Worm (Caenorhabditis elegans) whole organism, midembryonic: ENCODE results near the gene srh-47.

ENCODE experiments used
- T22C8.4 ChIP-seq: fragments of 200-800 bp; sonication (Bioruptor generic); IDR thresholded peaks from 2 replicates; pipeline ENCODE4 v1.3.6; 2022; ENCODE audit warnings: missing genetic modification characterization, missing compliant biosample characterization
- flt-1 ChIP-seq: fragments of 200-800 bp; sonication (Bioruptor generic); IDR thresholded peaks from 2 replicates; pipeline ENCODE4 v1.3.6; 2022; ENCODE audit warnings: missing genetic modification characterization, missing compliant biosample characterization
- ztf-29 ChIP-seq: fragments of 200-800 bp; sonication (Bioruptor generic); IDR thresholded peaks from 2 replicates; pipeline ENCODE4 v1.3.6; 2022; ENCODE audit warnings: missing genetic modification reagents, missing genetic modification characterization, missing compliant biosample characterization

- TF ChIP-seq T22C8.4 (GFP tag; lab: Robert Waterston, UW), result no peak
- no peak for TF ChIP-seq flt-1 (GFP tag; lab: Robert Waterston, UW)
- no peak for TF ChIP-seq ztf-29 (GFP tag; lab: Robert Waterston, UW)
Observed at ce11 chrV:11299406-11299805, 1.0 kb downstream of the srh-47 start.
